Worm (Caenorhabditis elegans) whole organism, L1 larva: ENCODE results near the gene srt-43.
A peak's percentile ranks its signal among the peaks of the same experiment; 100 is the strongest.

Source experiments
- jun-1 ChIP-seq: fragments of 150-350 bp; optimal IDR thresholded peaks from 2 replicates; lab custom pipeline; 2014; ENCODE audit warnings: missing biosample characterization, missing genetic modification reagents, missing genetic modification characterization
- nhr-237 ChIP-seq: fragments of 150-350 bp; optimal IDR thresholded peaks from 2 replicates; lab custom pipeline; 2014; ENCODE audit warnings: missing biosample characterization, missing genetic modification characterization
- nhr-84 ChIP-seq: sonication (generic microtip); optimal IDR thresholded peaks from 2 replicates; lab custom pipeline; 2017; ENCODE audit warnings: missing biosample characterization, missing genetic modification characterization
- snpc-4 ChIP-seq: fragments of 150-350 bp; optimal IDR thresholded peaks from 2 replicates; lab custom pipeline; 2014; ENCODE audit warnings: missing biosample characterization, missing genetic modification characterization
- tbx-2 ChIP-seq: sonication (generic microtip); optimal IDR thresholded peaks from 2 replicates; lab custom pipeline; 2016; ENCODE audit warnings: missing genetic modification characterization, missing compliant biosample characterization
- ztf-11 ChIP-seq, 2 experiments: sonication (generic microtip); optimal IDR thresholded peaks; 2 replicates each; lab custom pipeline; 2016 to 2017; ENCODE audit warnings: missing genetic modification characterization in 2 of 2, missing biosample characterization in 1 of 2, missing compliant biosample characterization in 1 of 2

DNA sequence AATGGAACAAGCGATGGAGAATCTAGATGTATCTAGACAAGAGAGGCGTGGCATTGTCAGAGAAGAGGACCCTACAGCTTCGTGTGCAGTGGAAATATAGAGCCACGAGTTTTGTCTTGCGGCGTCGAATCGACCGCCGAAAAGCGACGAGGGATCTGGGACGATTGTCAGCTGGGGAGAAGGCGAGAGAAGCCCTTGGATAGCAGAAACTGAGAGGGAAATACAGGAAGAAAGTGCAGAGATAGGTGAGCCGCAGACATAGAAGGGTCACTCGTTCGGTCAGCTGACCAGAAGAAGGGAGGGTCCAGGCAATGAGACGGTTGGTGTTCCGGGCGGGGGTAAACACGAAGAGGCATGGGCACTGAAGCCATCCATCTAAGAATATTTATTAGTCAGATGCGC is 45.4 kb downstream of the srt-43 start:
- peak in 1 of 2 experiments; percentile 42 for TF ChIP-seq ztf-11 (tag; optimal IDR thresholded peaks at IDR 0.05; lab: Kevin White, UChicago)
- TF ChIP-seq tbx-2, result peak; percentile 72
- peak; percentile 11 for TF ChIP-seq jun-1
- TF ChIP-seq nhr-237, result no peak
- TF ChIP-seq nhr-84 (tag; lab: Kevin White, UChicago), result no peak
- TF ChIP-seq snpc-4 (tag; lab: Kevin White, UChicago), result peak; percentile 28
